Worm (Caenorhabditis elegans): Measurements from ENCODE around the gene nep-25.

- TF ChIP-seq dao-5 (tag; optimal IDR thresholded peaks at IDR 0.05) (no peak), him-1 (tag; optimal IDR thresholded peaks at IDR 0.05) (no peak)
Observed at ce11 chrII:5841053-5841547, 940 bp upstream of the nep-25 start, which contains the start of gene lec-5.

Measured in whole organism, L4/young adult.